Worm (Caenorhabditis elegans): Measurements from ENCODE around the gene argk-1.

DNA sequence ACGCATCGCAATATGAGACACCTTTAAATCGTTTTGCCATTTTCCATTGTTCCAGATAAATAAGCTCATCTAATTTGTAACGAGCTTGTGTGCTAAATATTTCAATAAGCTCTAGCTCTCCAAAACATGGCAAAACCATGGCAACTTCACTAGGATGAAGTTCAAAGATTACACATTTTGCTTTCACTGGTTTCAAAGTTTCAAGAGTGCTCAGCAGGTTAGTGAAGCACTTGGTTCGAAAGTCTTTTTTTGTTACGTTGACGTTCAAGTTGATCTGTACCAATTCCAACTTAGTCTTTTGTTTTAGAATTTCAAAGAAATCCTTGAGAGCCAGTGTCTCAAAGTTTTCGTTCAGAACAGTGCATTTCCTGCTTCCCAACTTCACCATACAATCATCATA is 38.7 kb downstream of the argk-1 start, which contains the start of gene fbxa-18:
- TF ChIP-seq fkh-10 (GFP tag; optimal IDR thresholded peaks at IDR 0.05) (no peak), ceh-44 (GFP tag; IDR thresholded peaks at IDR 0.05) (no peak), skn-1 (tag; optimal IDR thresholded peaks at IDR 0.05) (no peak)

All from whole organism, L4 larva.